Worm (Caenorhabditis elegans) whole organism, early embryonic: ENCODE data around the gene gpla-1.

ENCODE experiments used
- F13C5.2 ChIP-seq: sonication (generic microtip); optimal IDR thresholded peaks from 2 replicates; lab custom pipeline; 2017; ENCODE audit warnings: mild to moderate bottlenecking, missing genetic modification characterization, inconsistent platforms, missing compliant biosample characterization
- aly-1 ChIP-seq: sonication (generic microtip); optimal IDR thresholded peaks from 2 replicates; lab custom pipeline; 2016; ENCODE audit warnings: missing genetic modification characterization, missing compliant biosample characterization
- ama-1 ChIP-seq: fragments of 150-350 bp; optimal IDR thresholded peaks from 2 replicates; lab custom pipeline; 2014
- flt-1 ChIP-seq: fragments of 200-800 bp; sonication (Bioruptor generic); IDR thresholded peaks from 2 replicates; pipeline ENCODE4 v1.3.6; 2022; ENCODE audit warnings: missing genetic modification characterization, missing compliant biosample characterization
- hmg-4 ChIP-seq: fragments of 200-800 bp; sonication (Bioruptor generic); optimal IDR thresholded peaks from 2 replicates; lab custom pipeline; 2018; ENCODE audit warnings: mild to moderate bottlenecking, missing genetic modification characterization, missing compliant biosample characterization
- pes-1 ChIP-seq: fragments of 200-800 bp; sonication (Bioruptor generic); IDR thresholded peaks from 2 replicates; pipeline ENCODE4 v1.3.6; 2022; ENCODE audit warnings: missing genetic modification reagents, missing genetic modification characterization, missing compliant biosample characterization
- sea-1 ChIP-seq: fragments of 200-800 bp; sonication (Bioruptor generic); conservative IDR thresholded peaks from 2 replicates; pipeline ENCODE4 v1.3.6; 2022; ENCODE audit warnings: missing genetic modification characterization, missing compliant biosample characterization
- tra-4 ChIP-seq: sonication (generic microtip); optimal IDR thresholded peaks from 2 replicates; lab custom pipeline; 2017; ENCODE audit warnings: missing genetic modification characterization, missing compliant biosample characterization

DNA sequence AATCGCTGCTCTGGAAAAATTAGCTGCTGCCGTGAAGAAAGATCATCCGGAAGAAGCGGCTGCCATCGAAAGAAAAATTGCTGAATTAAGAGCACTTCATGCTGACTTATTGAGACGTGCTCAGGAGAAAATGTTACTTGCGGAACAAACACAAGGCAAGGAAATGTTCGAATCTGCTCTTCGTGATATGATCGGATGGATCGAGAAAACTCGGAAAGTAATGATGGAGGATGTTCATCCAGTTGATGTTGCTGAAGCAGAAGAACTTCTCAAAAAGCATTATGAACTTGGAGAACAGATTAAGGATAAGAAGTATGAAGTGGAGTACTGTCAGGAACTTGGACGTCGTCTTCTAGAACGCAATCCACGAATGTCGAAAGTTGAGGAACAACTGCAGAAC is 31.6 kb downstream of the gpla-1 start:
- TF ChIP-seq aly-1 (tag; lab: Kevin White, UChicago) (no peak), ama-1 (lab: Kevin White, UChicago) (no peak), flt-1 (GFP tag; lab: Robert Waterston, UW) (no peak), pes-1 (no peak), tra-4 (tag; lab: Kevin White, UChicago) (no peak), hmg-4 (GFP tag; lab: Kevin White, UChicago) (no peak), sea-1 (GFP tag; lab: Robert Waterston, UW) (no peak), F13C5.2 (tag; lab: Kevin White, UChicago) (no peak)
